Worm (Caenorhabditis elegans): Measurements from ENCODE around the gene F44E7.9.

F44E7.9 gene

ce11 chrV:5768292-5768695 lies 22.7 kb upstream of the F44E7.9 start:
- peak; percentile 92 for TF ChIP-seq nhr-71 (tag; optimal IDR thresholded peaks at IDR 0.05)
- peak; percentile 47 for TF ChIP-seq lin-39 (tag; optimal IDR thresholded peaks at IDR 0.05)
- TF ChIP-seq lin-35 (GFP tag; optimal IDR thresholded peaks at IDR 0.05), result peak; percentile 10 to 41
- peak; percentile 25 for TF ChIP-seq unc-130 (tag; optimal IDR thresholded peaks at IDR 0.05)
- no peak for TF ChIP-seq zip-4 (GFP tag; optimal IDR thresholded peaks at IDR 0.05)
- peak; percentile 3 for TF ChIP-seq ztf-4 (tag; optimal IDR thresholded peaks at IDR 0.05)
- TF ChIP-seq egl-27 (tag; optimal IDR thresholded peaks at IDR 0.05), result peak in 1 of 2 experiments; percentile 71
- peak; percentile 49 for TF ChIP-seq rnt-1 (tag; optimal IDR thresholded peaks at IDR 0.05)
- TF ChIP-seq skn-1 (tag; optimal IDR thresholded peaks at IDR 0.05), result no peak
- TF ChIP-seq dpl-1 (GFP tag; optimal IDR thresholded peaks at IDR 0.05), result peak in 1 of 3 experiments; percentile 35
- no peak for TF ChIP-seq ama-1 (optimal IDR thresholded peaks at IDR 0.05)
- TF ChIP-seq nhr-47 (tag; optimal IDR thresholded peaks at IDR 0.05), result peak; percentile 57
- peak; percentile 10 for TF ChIP-seq nhr-76 (tag; optimal IDR thresholded peaks at IDR 0.05)
- no peak for TF ChIP-seq unc-30 (tag; optimal IDR thresholded peaks at IDR 0.05)
- TF ChIP-seq elt-2 (tag; optimal IDR thresholded peaks at IDR 0.05), result peak; percentile 70
- no peak for TF ChIP-seq aly-2 (tag; optimal IDR thresholded peaks at IDR 0.05)
- peak; percentile 76 for TF ChIP-seq snu-23 (GFP tag; optimal IDR thresholded peaks at IDR 0.05)
- TF ChIP-seq nhr-77 (tag; optimal IDR thresholded peaks at IDR 0.05), result peak; percentile 19
- TF ChIP-seq lir-3 (tag; optimal IDR thresholded peaks at IDR 0.05; ENCODE audit: poor library complexity), result no peak
- no peak for TF ChIP-seq nhr-28 (tag; optimal IDR thresholded peaks at IDR 0.05)
- TF ChIP-seq nhr-84 (tag; optimal IDR thresholded peaks at IDR 0.05), result no peak
- TF ChIP-seq blmp-1 (tag; optimal IDR thresholded peaks at IDR 0.05), result peak; percentile 84
- TF ChIP-seq C16A3.4 (tag; optimal IDR thresholded peaks at IDR 0.05), result peak; percentile 24
- TF ChIP-seq lin-13 (GFP tag; optimal IDR thresholded peaks at IDR 0.05), result peak; percentile 12
- TF ChIP-seq efl-1 (optimal IDR thresholded peaks at IDR 0.05), result peak; percentile 18 to 34
- TF ChIP-seq efl-1 (GFP tag; optimal IDR thresholded peaks at IDR 0.05 in 1 of 2), result peak; percentile 1 to 84
- no peak for TF ChIP-seq ceh-82 (tag; optimal IDR thresholded peaks at IDR 0.05)
- peak; percentile 10 for TF ChIP-seq mep-1 (tag; optimal IDR thresholded peaks at IDR 0.05)
- TF ChIP-seq tbx-2 (tag; optimal IDR thresholded peaks at IDR 0.05), result peak; percentile 77
- TF ChIP-seq nhr-90 (tag; optimal IDR thresholded peaks at IDR 0.05; ENCODE audit: poor library complexity), result peak; percentile 84
- peak in 5 of 6 experiments; percentile 72 to 92 (median 78) for TF ChIP-seq elt-3 (tag; optimal IDR thresholded peaks at IDR 0.05)
- no peak for TF ChIP-seq mab-9 (GFP tag; IDR thresholded peaks at IDR 0.05)
- no peak for TF ChIP-seq pag-3 (tag; optimal IDR thresholded peaks at IDR 0.05; ENCODE audit: borderline replicate concordance, insufficient read depth)
- TF ChIP-seq grh-1 (GFP tag; IDR thresholded peaks at IDR 0.05), result peak; percentile 70
- TF ChIP-seq nhr-85 (tag), result peak; percentile 98
- TF ChIP-seq nhr-20 (tag; optimal IDR thresholded peaks at IDR 0.05), result peak; percentile 93
- TF ChIP-seq unc-98 (GFP tag; IDR thresholded peaks at IDR 0.05), result no peak
- TF ChIP-seq lin-14 (GFP tag; optimal IDR thresholded peaks at IDR 0.05), result peak; percentile 94
- peak; percentile 18 for TF ChIP-seq swsn-7 (tag; optimal IDR thresholded peaks at IDR 0.05)
- TF ChIP-seq xbp-1 (tag; optimal IDR thresholded peaks at IDR 0.05), result peak; percentile 38
- peak; percentile 49 to 52 for TF ChIP-seq lsy-2 (tag; optimal IDR thresholded peaks at IDR 0.05)
- peak; percentile 88 for TF ChIP-seq nhr-19 (GFP tag; conservative IDR thresholded peaks at IDR 0.05)
- TF ChIP-seq irx-1 (tag; optimal IDR thresholded peaks at IDR 0.05), result peak; percentile 5
- no peak for TF ChIP-seq jun-1 (tag; optimal IDR thresholded peaks at IDR 0.05)
- TF ChIP-seq mdl-1 (tag; optimal IDR thresholded peaks at IDR 0.05), result peak in 1 of 2 experiments; percentile 92
- no peak for TF ChIP-seq aha-1 (tag; optimal IDR thresholded peaks at IDR 0.05)
